Worm (Caenorhabditis elegans) whole organism, young adult: ENCODE measurements around the gene nhr-202.

Source experiments
- B0019.2 ChIP-seq: fragments of 200-800 bp; sonication (Bioruptor generic); conservative IDR thresholded peaks from 2 replicates; pipeline ENCODE4 v1.3.6; 2022; ENCODE audit warnings: missing genetic modification reagents, missing genetic modification characterization, missing compliant biosample characterization
- B0261.1 ChIP-seq: sonication (generic microtip); optimal IDR thresholded peaks from 2 replicates; lab custom pipeline; 2016; ENCODE audit warnings: mild to moderate bottlenecking, missing genetic modification characterization, moderate library complexity, missing compliant biosample characterization
- D2030.7 ChIP-seq: fragments of 200-800 bp; sonication (Bioruptor generic); IDR thresholded peaks from 2 replicates; pipeline ENCODE4 v1.3.6; 2022; ENCODE audit warnings: missing genetic modification reagents, missing genetic modification characterization, missing compliant biosample characterization
- F10E7.11 ChIP-seq: sonication (generic microtip); optimal IDR thresholded peaks from 2 replicates; lab custom pipeline; 2017; ENCODE audit warnings: mild to moderate bottlenecking, missing genetic modification characterization, moderate library complexity, missing compliant biosample characterization
- F33H1.4 ChIP-seq: fragments of 200-800 bp; sonication (Bioruptor generic); IDR thresholded peaks from 2 replicates; pipeline ENCODE4 v1.3.6; 2022; ENCODE audit warnings: missing genetic modification reagents, missing genetic modification characterization, missing compliant biosample characterization
- F39B2.1 ChIP-seq: fragments of 200-800 bp; sonication (Bioruptor generic); IDR thresholded peaks from 2 replicates; pipeline ENCODE4 v1.3.6; 2022; ENCODE audit warnings: missing genetic modification reagents, missing genetic modification characterization, missing compliant biosample characterization
- F52B5.7 ChIP-seq: sonication (generic microtip); optimal IDR thresholded peaks from 2 replicates; lab custom pipeline; 2016; ENCODE audit warnings: mild to moderate bottlenecking, missing genetic modification characterization, missing compliant biosample characterization
- Y53G8AR.9 ChIP-seq: fragments of 200-800 bp; sonication (Bioruptor generic); conservative IDR thresholded peaks from 2 replicates; pipeline ENCODE4 v1.3.6; 2022; ENCODE audit warnings: missing genetic modification reagents, missing genetic modification characterization, missing compliant biosample characterization
- Y56A3A.18 ChIP-seq: fragments of 200-800 bp; sonication (Bioruptor generic); IDR thresholded peaks from 2 replicates; pipeline ENCODE4 v1.3.6; 2022; ENCODE audit warnings: missing genetic modification reagents, missing genetic modification characterization, missing compliant biosample characterization
- Y67H2A.10 ChIP-seq: fragments of 200-800 bp; sonication (Bioruptor generic); conservative IDR thresholded peaks from 2 replicates; pipeline ENCODE4 v1.3.6; 2022; ENCODE audit warnings: missing genetic modification reagents, missing genetic modification characterization, missing compliant biosample characterization
- Y79H2A.3 ChIP-seq: fragments of 200-800 bp; sonication (Bioruptor generic); conservative IDR thresholded peaks from 2 replicates; pipeline ENCODE4 v1.3.6; 2022; ENCODE audit warnings: missing genetic modification reagents, missing genetic modification characterization, missing compliant biosample characterization
- Y95B8A.8 ChIP-seq: fragments of 200-800 bp; sonication (Bioruptor generic); IDR thresholded peaks from 2 replicates; pipeline ENCODE4 v1.3.6; 2022; ENCODE audit warnings: missing genetic modification reagents, missing genetic modification characterization, missing compliant biosample characterization
- ZK185.1 ChIP-seq: sonication (generic microtip); optimal IDR thresholded peaks from 2 replicates; lab custom pipeline; 2016; ENCODE audit warnings: mild to moderate bottlenecking, missing genetic modification characterization, missing compliant biosample characterization; ENCODE audit not compliant: poor library complexity, severe bottlenecking
- aptf-2 ChIP-seq: fragments of 200-800 bp; sonication (Bioruptor generic); conservative IDR thresholded peaks from 2 replicates; pipeline ENCODE4 v1.3.6; 2022; ENCODE audit warnings: missing genetic modification reagents, missing genetic modification characterization, missing compliant biosample characterization
- attf-3 ChIP-seq: fragments of 200-800 bp; sonication (Bioruptor generic); conservative IDR thresholded peaks from 2 replicates; pipeline ENCODE4 v1.3.6; 2022; ENCODE audit warnings: missing genetic modification reagents, missing genetic modification characterization, missing compliant biosample characterization
- bed-1 ChIP-seq: fragments of 200-800 bp; sonication (Bioruptor generic); IDR thresholded peaks from 2 replicates; pipeline ENCODE4 v1.3.6; 2022; ENCODE audit warnings: missing genetic modification reagents, missing genetic modification characterization, missing compliant biosample characterization
- ccch-3 ChIP-seq: fragments of 200-800 bp; sonication (Bioruptor generic); optimal IDR thresholded peaks from 2 replicates; lab custom pipeline; 2018; ENCODE audit warnings: mild to moderate bottlenecking, missing genetic modification characterization, missing compliant biosample characterization
- cebp-1 ChIP-seq, 2 experiments: fragments of 200-800 bp in 1 of 2; sonication (Bioruptor generic) in 1 of 2; sonication (generic microtip) in 1 of 2; IDR thresholded peaks in 1 of 2; optimal IDR thresholded peaks in 1 of 2; 2 replicates each; pipeline versions ENCODE4 v1.3.6 to Lab custom; 2017 to 2022; ENCODE audit warnings: missing compliant biosample characterization in 2 of 2, missing genetic modification characterization in 2 of 2, mild to moderate bottlenecking in 1 of 2, missing genetic modification reagents in 1 of 2, moderate library complexity in 1 of 2
- egl-44 ChIP-seq: fragments of 200-800 bp; sonication (Bioruptor generic); IDR thresholded peaks from 2 replicates; pipeline ENCODE4 v1.3.6; 2022; ENCODE audit warnings: missing genetic modification reagents, missing genetic modification characterization, missing compliant biosample characterization
- ekl-4 ChIP-seq: fragments of 200-800 bp; sonication (Bioruptor generic); IDR thresholded peaks from 2 replicates; pipeline ENCODE4 v1.3.6; 2022; ENCODE audit warnings: missing genetic modification reagents, missing genetic modification characterization, missing compliant biosample characterization
- hmg-20 ChIP-seq: fragments of 200-800 bp; sonication (Bioruptor generic); IDR thresholded peaks from 2 replicates; pipeline ENCODE4 v1.3.6; 2022; ENCODE audit warnings: missing genetic modification reagents, missing genetic modification characterization, missing compliant biosample characterization
- let-526 ChIP-seq: fragments of 200-800 bp; sonication (Bioruptor generic); IDR thresholded peaks from 2 replicates; pipeline ENCODE4 v1.3.6; 2022; ENCODE audit warnings: missing genetic modification reagents, missing genetic modification characterization, missing compliant biosample characterization
- lin-35 ChIP-seq, 3 experiments: fragments of 150-350 bp in 2 of 3; sonication (generic microtip) in 1 of 3; optimal IDR thresholded peaks; 2 replicates each; lab custom pipeline; 2014 to 2018; ENCODE audit warnings: missing biosample characterization in 3 of 3, missing genetic modification characterization in 3 of 3, missing genetic modification reagents in 3 of 3
- lin-54 ChIP-seq: fragments of 200-800 bp; sonication (Bioruptor generic); optimal IDR thresholded peaks from 2 replicates; lab custom pipeline; 2018; ENCODE audit warnings: mild to moderate bottlenecking, missing genetic modification characterization, missing compliant biosample characterization
- madf-3 ChIP-seq: fragments of 200-800 bp; sonication (Bioruptor generic); IDR thresholded peaks from 2 replicates; pipeline ENCODE4 v1.3.6; 2022; ENCODE audit warnings: missing genetic modification reagents, missing genetic modification characterization, missing compliant biosample characterization
- madf-6 ChIP-seq: fragments of 200-800 bp; sonication (Bioruptor generic); IDR thresholded peaks from 2 replicates; pipeline ENCODE4 v1.3.6; 2022; ENCODE audit warnings: missing genetic modification reagents, missing genetic modification characterization, missing compliant biosample characterization
- mcd-1 ChIP-seq: fragments of 200-800 bp; sonication (Bioruptor generic); IDR thresholded peaks from 2 replicates; pipeline ENCODE4 v1.3.6; 2022; ENCODE audit warnings: missing genetic modification reagents, missing genetic modification characterization, missing compliant biosample characterization
- nfya-2 ChIP-seq: fragments of 200-800 bp; sonication (Bioruptor generic); IDR thresholded peaks from 2 replicates; pipeline ENCODE4 v1.3.6; 2022; ENCODE audit warnings: missing genetic modification reagents, missing genetic modification characterization, missing compliant biosample characterization
- nfyb-1 ChIP-seq: fragments of 200-800 bp; sonication (Bioruptor generic); IDR thresholded peaks from 2 replicates; pipeline ENCODE4 v1.3.6; 2022; ENCODE audit warnings: missing genetic modification reagents, missing genetic modification characterization, missing compliant biosample characterization
- nhr-80 ChIP-seq: sonication (generic microtip); optimal IDR thresholded peaks from 2 replicates; lab custom pipeline; 2016; ENCODE audit warnings: missing genetic modification characterization, missing compliant biosample characterization
- nhr-90 ChIP-seq: sonication (generic microtip); optimal IDR thresholded peaks from 2 replicates; lab custom pipeline; 2016; ENCODE audit warnings: missing genotype, mild to moderate bottlenecking, missing genetic modification characterization, missing compliant biosample characterization
- pha-4 ChIP-seq: fragments of 150-350 bp; sonication (generic microtip); optimal IDR thresholded peaks from 2 replicates; lab custom pipeline; 2014; ENCODE audit warnings: missing biosample characterization, missing genetic modification reagents, missing genetic modification characterization
- sdz-38 ChIP-seq: sonication (generic microtip); optimal IDR thresholded peaks from 2 replicates; lab custom pipeline; 2016; ENCODE audit warnings: missing genotype, missing genetic modification characterization, missing compliant biosample characterization
- snpc-4 ChIP-seq, 5 experiments: fragments of 150-350 bp in 1 of 5; sonication (generic microtip) in 4 of 5; optimal IDR thresholded peaks; 2 replicates each; lab custom pipeline; 2014 to 2018; ENCODE audit warnings: missing genetic modification characterization in 5 of 5, missing biosample characterization in 3 of 5, antibody characterized with exemption in 2 of 5, mild to moderate bottlenecking in 2 of 5, missing compliant biosample characterization in 2 of 5, missing genotype in 2 of 5, moderate library complexity in 2 of 5, missing genetic modification reagents in 1 of 5
- sptf-2 ChIP-seq: fragments of 200-800 bp; sonication (Bioruptor generic); optimal IDR thresholded peaks from 2 replicates; lab custom pipeline; 2018; ENCODE audit warnings: mild to moderate bottlenecking, missing genetic modification characterization, missing compliant biosample characterization
- tbx-9 ChIP-seq: sonication (generic microtip); optimal IDR thresholded peaks from 2 replicates; lab custom pipeline; 2016; ENCODE audit warnings: borderline replicate concordance, missing genetic modification characterization, inconsistent platforms, missing compliant biosample characterization
- zfh-2 ChIP-seq: fragments of 200-800 bp; sonication (Bioruptor generic); conservative IDR thresholded peaks from 2 replicates; pipeline ENCODE4 v1.3.6; 2022; ENCODE audit warnings: missing genetic modification reagents, missing genetic modification characterization, missing compliant biosample characterization
- ztf-22 ChIP-seq: fragments of 200-800 bp; sonication (Bioruptor generic); optimal IDR thresholded peaks from 2 replicates; lab custom pipeline; 2018; ENCODE audit warnings: mild to moderate bottlenecking, missing genetic modification characterization, moderate library complexity, missing compliant biosample characterization
- ztf-28 ChIP-seq: fragments of 200-800 bp; sonication (Bioruptor generic); IDR thresholded peaks from 2 replicates; pipeline ENCODE4 v1.3.6; 2022; ENCODE audit warnings: missing genetic modification reagents, missing genetic modification characterization, missing compliant biosample characterization

nhr-202 gene

ce11 chrV:440923-441322 lies 21.5 kb upstream of the nhr-202 start, which contains the start of gene B0554.7:
TSS of gene B0554.7 (minus strand) at chrV:441023.
- no peak for TF ChIP-seq let-526 (GFP tag; lab: Robert Waterston, UW)
- TF ChIP-seq ekl-4 (GFP tag; lab: Robert Waterston, UW), result no peak
- no peak for TF ChIP-seq sdz-38 (tag; lab: Kevin White, UChicago)
- no peak for TF ChIP-seq tbx-9 (tag; lab: Kevin White, UChicago)
- no peak for TF ChIP-seq nhr-80 (tag; lab: Kevin White, UChicago)
- no peak for TF ChIP-seq mcd-1
- TF ChIP-seq bed-1, result no peak
- TF ChIP-seq Y56A3A.18 (GFP tag; lab: Robert Waterston, UW), result no peak
- no peak for TF ChIP-seq zfh-2
- no peak for TF ChIP-seq B0261.1 (tag; lab: Kevin White, UChicago)
- no peak for TF ChIP-seq cebp-1 (GFP tag; IDR thresholded peaks at IDR 0.05; lab: Robert Waterston, UW)
- no peak for TF ChIP-seq cebp-1 (tag; optimal IDR thresholded peaks at IDR 0.05; lab: Kevin White, UChicago)
- TF ChIP-seq F10E7.11, result no peak
- no peak for TF ChIP-seq nhr-90 (tag; lab: Kevin White, UChicago)

ce11 chrV:443193-443592 lies 19.2 kb upstream of the nhr-202 start, which contains the start of gene srh-33:
TSS of gene srh-33 (minus strand) at chrV:443293.
- TF ChIP-seq D2030.7 (no peak), ztf-28 (GFP tag; lab: Robert Waterston, UW) (no peak), F39B2.1 (GFP tag; lab: Robert Waterston, UW) (no peak), nfya-2 (no peak), hmg-20 (no peak), Y79H2A.3 (no peak), aptf-2 (GFP tag; lab: Robert Waterston, UW) (no peak), ztf-22 (GFP tag; lab: Kevin White, UChicago) (no peak), Y56A3A.18 (GFP tag; lab: Robert Waterston, UW) (no peak), pha-4 (tag; lab: Kevin White, UChicago) (no peak)

ce11 chrV:446574-446973 lies 15.8 kb upstream of the nhr-202 start, which contains the start of gene srh-34:
TSS of gene srh-34 (minus strand) at chrV:446674.
- TF ChIP-seq attf-3 (GFP tag; lab: Robert Waterston, UW), result no peak
- TF ChIP-seq lin-35 (GFP tag; optimal IDR thresholded peaks at IDR 0.05; lab: Kevin White, UChicago), result no peak
- no peak for TF ChIP-seq egl-44
- TF ChIP-seq B0019.2 (GFP tag; lab: Robert Waterston, UW), result no peak
- TF ChIP-seq snpc-4 (GFP tag; optimal IDR thresholded peaks at IDR 0.05; lab: Kevin White, UChicago), result no peak
- no peak for TF ChIP-seq snpc-4 (tag; optimal IDR thresholded peaks at IDR 0.05; lab: Kevin White, UChicago)
- no peak for TF ChIP-seq nfyb-1 (GFP tag; lab: Robert Waterston, UW)
- no peak for TF ChIP-seq Y67H2A.10 (GFP tag; lab: Robert Waterston, UW)
- no peak for TF ChIP-seq madf-3 (GFP tag; lab: Robert Waterston, UW)
- no peak for TF ChIP-seq Y53G8AR.9 (GFP tag; lab: Robert Waterston, UW)
- no peak for TF ChIP-seq nfya-2
- TF ChIP-seq nhr-80 (tag; lab: Kevin White, UChicago), result no peak
- no peak for TF ChIP-seq madf-6
- TF ChIP-seq lin-54 (GFP tag; lab: Kevin White, UChicago), result no peak
- TF ChIP-seq tbx-9 (tag; lab: Kevin White, UChicago), result no peak
- TF ChIP-seq F52B5.7, result no peak
- TF ChIP-seq sptf-2 (GFP tag; lab: Kevin White, UChicago), result no peak
- no peak for TF ChIP-seq F33H1.4 (GFP tag; lab: Robert Waterston, UW)
- TF ChIP-seq ccch-3 (GFP tag; lab: Kevin White, UChicago), result no peak
- TF ChIP-seq Y95B8A.8 (GFP tag; lab: Robert Waterston, UW), result no peak
- no peak for TF ChIP-seq ZK185.1
